Worm (Caenorhabditis elegans): ENCODE data around the gene ZK180.8.

ZK180.8 gene

ce11 chrIV:4469770-4470709 lies 41.5 kb downstream of the ZK180.8 start (continued):
- TF ChIP-seq chd-7 (tag; optimal IDR thresholded peaks at IDR 0.05) (peak; percentile 29), snpc-4 (GFP tag; optimal IDR thresholded peaks at IDR 0.05) (no peak), snpc-4 (tag; optimal IDR thresholded peaks at IDR 0.05) (peak in 1 of 4 experiments; percentile 37), atf-7 (tag; optimal IDR thresholded peaks at IDR 0.05) (peak; percentile 18), F22D6.2 (tag; optimal IDR thresholded peaks at IDR 0.05) (peak; percentile 21), aptf-2 (GFP tag; conservative IDR thresholded peaks at IDR 0.05) (no peak), bed-2 (GFP tag; IDR thresholded peaks at IDR 0.05) (no peak), madf-10 (tag; optimal IDR thresholded peaks at IDR 0.05) (no peak), B0336.3 (GFP tag; IDR thresholded peaks at IDR 0.05) (peak; percentile 74), tbx-9 (tag; optimal IDR thresholded peaks at IDR 0.05; ENCODE audit: borderline replicate concordance) (no peak), dpff-1 (tag; optimal IDR thresholded peaks at IDR 0.05) (no peak), ama-1 (optimal IDR thresholded peaks at IDR 0.05) (peak; percentile 86), ama-1 (GFP tag; optimal IDR thresholded peaks at IDR 0.05) (no peak), K12H6.12 (tag; optimal IDR thresholded peaks at IDR 0.05) (peak; percentile 94), ztf-25 (GFP tag; IDR thresholded peaks at IDR 0.05) (0 out of 2 replicates have a peak, but pooled peaks have one; percentile 39), snpc-3.4 (tag; optimal IDR thresholded peaks at IDR 0.05) (no peak), unc-130 (GFP tag; optimal IDR thresholded peaks at IDR 0.05) (no peak), ztf-22 (GFP tag; optimal IDR thresholded peaks at IDR 0.05) (peak; percentile 14), dox-1 (GFP tag; IDR thresholded peaks at IDR 0.05) (peak; percentile 55), hlh-26 (GFP tag; conservative IDR thresholded peaks at IDR 0.05) (0 out of 2 replicates have a peak, but pooled peaks have one; percentile 39), F49E8.2 (tag; optimal IDR thresholded peaks at IDR 0.05; ENCODE audit: insufficient read depth) (no peak), ztf-26 (tag; optimal IDR thresholded peaks at IDR 0.05) (no peak), F39B2.1 (GFP tag; IDR thresholded peaks at IDR 0.05) (no peak), nfya-2 (GFP tag; IDR thresholded peaks at IDR 0.05) (no peak), ztf-3 (GFP tag; optimal IDR thresholded peaks at IDR 0.05) (peak; percentile 11), T26A5.8 (tag; optimal IDR thresholded peaks at IDR 0.05) (no peak), rec-8 (tag; optimal IDR thresholded peaks at IDR 0.05) (no peak), athp-1 (tag; optimal IDR thresholded peaks at IDR 0.05) (peak; percentile 35), ceh-27 (GFP tag; optimal IDR thresholded peaks at IDR 0.05) (peak; percentile 79), sdz-38 (tag; optimal IDR thresholded peaks at IDR 0.05) (no peak), ceh-100 (GFP tag; IDR thresholded peaks at IDR 0.05) (0 out of 2 replicates have a peak, but pooled peaks have one; percentile 13), rcor-1 (GFP tag; IDR thresholded peaks at IDR 0.05) (peak; percentile 29; the same call in 1 of the 2 replicates), aptf-3 (GFP tag; IDR thresholded peaks at IDR 0.05) (no peak), C17E4.6 (GFP tag; IDR thresholded peaks at IDR 0.05) (no peak), F23B12.7 (tag; optimal IDR thresholded peaks at IDR 0.05; ENCODE audit: insufficient read depth) (no peak), K11D2.4 (GFP tag; IDR thresholded peaks at IDR 0.05) (peak; percentile 75), ets-4 (GFP tag; optimal IDR thresholded peaks at IDR 0.05) (no peak), pha-4 (tag; optimal IDR thresholded peaks at IDR 0.05) (no peak), gei-17 (GFP tag; optimal IDR thresholded peaks at IDR 0.05) (peak; percentile 25), rpc-1 (optimal IDR thresholded peaks at IDR 0.05) (no peak), rpc-1 (tag; optimal IDR thresholded peaks at IDR 0.05) (no peak), F33H1.4 (GFP tag; IDR thresholded peaks at IDR 0.05) (no peak), lin-35 (GFP tag; optimal IDR thresholded peaks at IDR 0.05) (peak in 1 of 3 experiments; percentile 19), lin-54 (GFP tag; optimal IDR thresholded peaks at IDR 0.05) (peak; percentile 36), attf-6 (GFP tag; IDR thresholded peaks at IDR 0.05) (0 out of 2 replicates have a peak, but pooled peaks have one; percentile 12), sea-2 (GFP tag; IDR thresholded peaks at IDR 0.05) (peak; percentile 68; the same call in 1 of the 2 replicates), attf-5 (GFP tag; optimal IDR thresholded peaks at IDR 0.05) (peak; percentile 24)

All from whole organism, young adult.